Worm (Caenorhabditis elegans): ENCODE results near the gene srb-16.

DNA sequence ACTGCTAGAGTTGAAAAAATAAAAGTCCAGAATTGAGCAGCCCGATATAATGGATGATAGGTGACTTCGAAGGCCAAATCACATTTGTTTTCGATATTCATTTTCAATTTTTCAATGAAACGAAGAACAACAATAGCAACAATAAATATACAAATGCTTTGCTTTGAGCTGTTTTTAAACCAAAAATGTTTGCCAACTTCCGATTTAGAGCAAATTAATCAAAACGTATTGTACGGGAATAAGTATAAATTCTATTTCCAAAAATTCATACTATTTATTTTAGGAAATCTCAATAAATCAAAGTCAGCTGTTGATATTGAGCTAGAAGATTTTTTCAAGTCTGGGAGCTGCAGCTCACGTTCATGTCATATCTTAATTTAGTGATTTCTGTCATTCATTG lies 20.2 kb upstream of the srb-16 start, which contains the start of gene srb-1:
- TF ChIP-seq tbx-11 (GFP tag; IDR thresholded peaks at IDR 0.05) (no peak), flt-1 (GFP tag; IDR thresholded peaks at IDR 0.05) (no peak), hmg-4 (GFP tag; optimal IDR thresholded peaks at IDR 0.05) (no peak)
